Fruit fly (Drosophila melanogaster): ENCODE measurements around the gene prage.
A peak's percentile ranks its signal among the peaks of the same experiment; 100 is the strongest.

The prage gene

DNA sequence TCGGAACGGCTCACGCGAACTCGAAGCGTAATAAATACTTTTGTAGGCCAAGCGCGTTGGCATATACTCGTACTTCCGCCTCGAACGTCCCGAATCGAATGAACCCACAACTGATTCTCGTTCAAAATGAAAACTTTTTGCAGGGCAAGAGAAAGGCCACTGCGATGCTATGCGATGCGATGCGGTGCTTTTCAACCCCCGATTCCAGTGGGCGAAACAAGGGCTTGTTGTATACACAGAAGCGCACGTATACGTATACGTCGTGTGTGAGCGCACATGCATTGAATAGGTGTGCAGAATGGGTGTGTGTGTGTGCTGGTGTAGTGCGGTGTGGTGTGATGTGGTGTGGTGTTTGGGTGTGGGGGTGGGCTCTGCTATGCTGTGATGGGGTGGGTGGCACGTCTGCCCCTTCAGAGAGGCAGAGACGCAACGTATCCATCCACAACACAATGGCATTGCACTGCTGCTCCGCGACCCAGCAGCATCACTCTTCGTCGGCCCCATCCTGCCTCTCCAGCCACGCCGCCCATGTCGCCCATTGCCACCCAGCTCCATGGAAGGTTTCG lies 20.4 kb downstream of the prage start:
- no peak for TF ChIP-seq dati (GFP tag; IDR thresholded peaks at IDR 0.05)
- no peak for TF ChIP-seq Fer1 (GFP tag; optimal IDR thresholded peaks at IDR 0.05)
- 0 out of 4 replicates have a peak, but pooled peaks have one; percentile 21 for TF ChIP-seq chinmo (GFP tag; IDR thresholded peaks at IDR 0.05; ENCODE audit: partially characterized antibody)
- TF ChIP-seq sob (GFP tag; IDR thresholded peaks at IDR 0.05): no peak
- TF ChIP-seq usp (GFP tag; optimal IDR thresholded peaks at IDR 0.05): no peak
- peak; percentile 71 for TF ChIP-seq Deaf1 (tag; optimal IDR thresholded peaks at IDR 0.05)
- TF ChIP-seq CG17829 (tag; optimal IDR thresholded peaks at IDR 0.05): peak; percentile 65
- TF ChIP-seq HLH54F (GFP tag; optimal IDR thresholded peaks at IDR 0.05): no peak
- TF ChIP-seq CG4282 (GFP tag; optimal IDR thresholded peaks at IDR 0.05): no peak
- no peak for TF ChIP-seq Bgb (GFP tag; IDR thresholded peaks at IDR 0.05; ENCODE audit: partially characterized antibody)
- peak; percentile 92 for TF ChIP-seq nerfin-1 (tag; optimal IDR thresholded peaks at IDR 0.05)
- no peak for TF ChIP-seq CG10321 (GFP tag; IDR thresholded peaks at IDR 0.05)
- no peak for TF ChIP-seq CG4820 (GFP tag; optimal IDR thresholded peaks at IDR 0.05)
- TF ChIP-seq BEAF-32 (GFP tag; optimal IDR thresholded peaks at IDR 0.05): no peak
- no peak for TF ChIP-seq Dip3 (GFP tag; optimal IDR thresholded peaks at IDR 0.05)
- TF ChIP-seq Camta (GFP tag; optimal IDR thresholded peaks at IDR 0.05): no peak
- no peak for TF ChIP-seq CG17802 (tag; optimal IDR thresholded peaks at IDR 0.05)
- TF ChIP-seq Elba2 (GFP tag; optimal IDR thresholded peaks at IDR 0.05): no peak
- TF ChIP-seq HHEX (GFP tag; optimal IDR thresholded peaks at IDR 0.05): no peak
- TF ChIP-seq HLH4C (GFP tag; IDR thresholded peaks at IDR 0.05; ENCODE audit: partially characterized antibody): no peak
- peak; percentile 76 for TF ChIP-seq cg (GFP tag; optimal IDR thresholded peaks at IDR 0.05)
- TF ChIP-seq ash1 (GFP tag; optimal IDR thresholded peaks at IDR 0.05): no peak
- TF ChIP-seq Hr39 (optimal IDR thresholded peaks at IDR 0.05): no peak
- TF ChIP-seq gt (GFP tag; IDR thresholded peaks at IDR 0.05): no peak
- no peak for TF ChIP-seq chif (GFP tag; optimal IDR thresholded peaks at IDR 0.05)
- no peak for TF ChIP-seq CG10267 (tag; optimal IDR thresholded peaks at IDR 0.05)
- TF ChIP-seq row (GFP tag; IDR thresholded peaks at IDR 0.05): 0 out of 3 replicates have a peak, but pooled peaks have one; percentile 7
- no peak for TF ChIP-seq CG7963 (GFP tag; IDR thresholded peaks at IDR 0.05; ENCODE audit: partially characterized antibody)
- TF ChIP-seq CG2129 (GFP tag; IDR thresholded peaks at IDR 0.05; ENCODE audit: partially characterized antibody): no peak
- no peak for TF ChIP-seq ham (GFP tag; IDR thresholded peaks at IDR 0.05)
- no peak for TF ChIP-seq az2 (GFP tag; optimal IDR thresholded peaks at IDR 0.05)
- TF ChIP-seq seq (GFP tag; IDR thresholded peaks at IDR 0.05): peak; percentile 56; the same call in 1 of the 2 replicates
- TF ChIP-seq twi (tag; optimal IDR thresholded peaks at IDR 0.05): no peak
- TF ChIP-seq pros (GFP tag; optimal IDR thresholded peaks at IDR 0.05): no peak
- no peak for TF ChIP-seq Scr (GFP tag; IDR thresholded peaks at IDR 0.05; ENCODE audit: partially characterized antibody)
- no peak for TF ChIP-seq Dref (GFP tag; IDR thresholded peaks at IDR 0.05)
- no peak for TF ChIP-seq hkb (optimal IDR thresholded peaks at IDR 0.05)
- TF ChIP-seq hkb (GFP tag; IDR thresholded peaks at IDR 0.05): no peak
- TF ChIP-seq Nf-YB (GFP tag; optimal IDR thresholded peaks at IDR 0.05): no peak
- TF ChIP-seq CG5953 (GFP tag; IDR thresholded peaks at IDR 0.05): no peak
- TF ChIP-seq CG3847 (GFP tag; IDR thresholded peaks at IDR 0.05): no peak
- TF ChIP-seq CG17568 (GFP tag; optimal IDR thresholded peaks at IDR 0.05): no peak
- no peak for TF ChIP-seq gem (tag; optimal IDR thresholded peaks at IDR 0.05)

Data from whole organism, embryonic.